Fruit fly (Drosophila melanogaster): ENCODE measurements around the gene Frq1.

The Frq1 gene

dm6 chrX:18136910-18137849 lies 18.0 kb upstream of the Frq1 start, which contains the start of gene ari-1 (continued):
- no peak for TF ChIP-seq CG10959 (GFP tag; IDR thresholded peaks at IDR 0.05)
- TF ChIP-seq CG32772 (GFP tag; IDR thresholded peaks at IDR 0.05): no peak
- TF ChIP-seq CG16813 (GFP tag; IDR thresholded peaks at IDR 0.05; ENCODE audit: partially characterized antibody): peak; percentile 46
- TF ChIP-seq CG14860 (GFP tag; IDR thresholded peaks at IDR 0.05; ENCODE audit: partially characterized antibody): 0 out of 3 replicates have a peak, but pooled peaks have one; percentile 29
- TF ChIP-seq CG3726 (GFP tag; IDR thresholded peaks at IDR 0.05): no peak
- no peak for TF ChIP-seq CG12942 (GFP tag; optimal IDR thresholded peaks at IDR 0.05)
- TF ChIP-seq CG18599 (GFP tag; optimal IDR thresholded peaks at IDR 0.05): no peak
- TF ChIP-seq HHEX (GFP tag; optimal IDR thresholded peaks at IDR 0.05): no peak
- TF ChIP-seq CG17912 (GFP tag; optimal IDR thresholded peaks at IDR 0.05): no peak
- TF ChIP-seq CG11456 (GFP tag; IDR thresholded peaks at IDR 0.05): no peak
- TF ChIP-seq Deaf1 (tag; optimal IDR thresholded peaks at IDR 0.05): peak; percentile 16
- no peak for TF ChIP-seq dysf (GFP tag; IDR thresholded peaks at IDR 0.05)
- no peak for TF ChIP-seq disco-r (GFP tag; optimal IDR thresholded peaks at IDR 0.05)
- TF ChIP-seq gfzf (GFP tag; optimal IDR thresholded peaks at IDR 0.05): peak; percentile 82
- no peak for TF ChIP-seq CG7786 (GFP tag; optimal IDR thresholded peaks at IDR 0.05)
- TF ChIP-seq CG3163 (GFP tag; optimal IDR thresholded peaks at IDR 0.05): no peak
- no peak for TF ChIP-seq so (GFP tag; IDR thresholded peaks at IDR 0.05)
- no peak for TF ChIP-seq CG7987 (GFP tag; optimal IDR thresholded peaks at IDR 0.05)
- peak; percentile 10 for TF ChIP-seq Sry-δ (GFP tag; optimal IDR thresholded peaks at IDR 0.05)
- TF ChIP-seq CG10543 (GFP tag; optimal IDR thresholded peaks at IDR 0.05): no peak
- no peak for TF ChIP-seq CG8089 (GFP tag; optimal IDR thresholded peaks at IDR 0.05)
- 0 out of 3 replicates have a peak, but pooled peaks have one; percentile 10 for TF ChIP-seq ci (GFP tag; IDR thresholded peaks at IDR 0.05)
- no peak for TF ChIP-seq en (GFP tag; optimal IDR thresholded peaks at IDR 0.05)
- TF ChIP-seq CG12219 (GFP tag; optimal IDR thresholded peaks at IDR 0.05): no peak
- TF ChIP-seq bowl (GFP tag; IDR thresholded peaks at IDR 0.05): no peak
- no peak for TF ChIP-seq CG14050 (GFP tag; IDR thresholded peaks at IDR 0.05)
- TF ChIP-seq CG5245 (GFP tag; optimal IDR thresholded peaks at IDR 0.05): no peak
- peak; percentile 58 for TF ChIP-seq YL-1 (GFP tag; optimal IDR thresholded peaks at IDR 0.05)
- no peak for TF ChIP-seq mam (GFP tag; optimal IDR thresholded peaks at IDR 0.05)
- peak; percentile 68 for TF ChIP-seq CG9437 (GFP tag; optimal IDR thresholded peaks at IDR 0.05)
- TF ChIP-seq NC2β (GFP tag; optimal IDR thresholded peaks at IDR 0.05): no peak
- TF ChIP-seq Kr (GFP tag; optimal IDR thresholded peaks at IDR 0.05): no peak
- TF ChIP-seq row (GFP tag; IDR thresholded peaks at IDR 0.05): peak; percentile 56
- 0 out of 2 replicates have a peak, but pooled peaks have one; percentile 10 for TF ChIP-seq inv (GFP tag; IDR thresholded peaks at IDR 0.05; ENCODE audit: partially characterized antibody)
- TF ChIP-seq ERR (GFP tag; optimal IDR thresholded peaks at IDR 0.05): no peak
- peak; percentile 57 for TF ChIP-seq Sin3A (optimal IDR thresholded peaks at IDR 0.05)
- TF ChIP-seq CG7928 (GFP tag; optimal IDR thresholded peaks at IDR 0.05): peak; percentile 68
- TF ChIP-seq pho (GFP tag; optimal IDR thresholded peaks at IDR 0.05): no peak
- TF ChIP-seq dan (GFP tag; IDR thresholded peaks at IDR 0.05): no peak
- TF ChIP-seq Hmr (GFP tag; optimal IDR thresholded peaks at IDR 0.05): peak; percentile 9
- no peak for TF ChIP-seq CG10654 (GFP tag; optimal IDR thresholded peaks at IDR 0.05)
- peak; percentile 19; the same call in 1 of the 2 replicates for TF ChIP-seq Scr (GFP tag; IDR thresholded peaks at IDR 0.05; ENCODE audit: partially characterized antibody)
- TF ChIP-seq tll (GFP tag; optimal IDR thresholded peaks at IDR 0.05): no peak
- TF ChIP-seq CG33557 (GFP tag; optimal IDR thresholded peaks at IDR 0.05): no peak
- no peak for TF ChIP-seq ems (GFP tag; optimal IDR thresholded peaks at IDR 0.05)
- no peak for TF ChIP-seq gt (GFP tag; IDR thresholded peaks at IDR 0.05)
- no peak for TF ChIP-seq lmd (GFP tag; IDR thresholded peaks at IDR 0.05)
- no peak for TF ChIP-seq PHDP (tag; optimal IDR thresholded peaks at IDR 0.05)
- TF ChIP-seq ap (GFP tag; IDR thresholded peaks at IDR 0.05): no peak
- TF ChIP-seq yki (optimal IDR thresholded peaks at IDR 0.05): no peak

All from whole organism, embryonic.